Worm (Caenorhabditis elegans) whole organism, L2 larva: ENCODE measurements around the gene pigw-1.

Experiments
- F13H6.1 ChIP-seq: sonication (generic microtip); optimal IDR thresholded peaks from 2 replicates; lab custom pipeline; 2016; ENCODE audit warnings: missing genetic modification characterization, missing compliant biosample characterization
- ZK546.5 ChIP-seq: sonication (generic microtip); optimal IDR thresholded peaks from 2 replicates; lab custom pipeline; 2017; ENCODE audit warnings: missing biosample characterization, missing genetic modification characterization
- aly-2 ChIP-seq: fragments of 150-350 bp; optimal IDR thresholded peaks from 2 replicates; lab custom pipeline; 2014; ENCODE audit warnings: missing biosample characterization, missing genetic modification characterization
- dmd-4 ChIP-seq: sonication (generic microtip); optimal IDR thresholded peaks from 2 replicates; lab custom pipeline; 2017; ENCODE audit warnings: missing biosample characterization, missing genetic modification characterization

DNA sequence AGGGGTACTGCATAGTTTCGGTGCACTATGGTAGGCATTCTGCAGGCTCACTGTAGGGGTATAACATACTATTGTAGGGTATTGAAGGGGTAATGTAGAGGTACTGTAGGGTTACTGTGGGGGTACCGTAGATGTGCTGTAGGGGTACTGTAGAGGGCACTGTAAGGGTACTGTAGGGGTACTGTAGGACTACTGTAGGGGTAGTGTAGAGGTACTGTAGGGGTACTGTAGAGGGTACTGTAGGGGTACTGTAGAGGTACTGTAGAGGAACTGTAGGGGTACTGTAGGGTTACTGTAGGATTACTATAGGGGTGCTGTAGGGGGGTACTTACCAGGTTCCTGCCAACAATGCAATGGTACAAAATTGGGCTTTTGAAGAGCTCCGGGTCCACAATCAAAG lies 54.6 kb downstream of the pigw-1 start:
- TF ChIP-seq aly-2 (tag; lab: Kevin White, UChicago) (no peak), F13H6.1 (tag; lab: Kevin White, UChicago) (no peak), dmd-4 (tag; lab: Kevin White, UChicago) (no peak), ZK546.5 (tag; lab: Kevin White, UChicago) (no peak)
